Fruit fly (Drosophila melanogaster) whole organism, wandering third instar larva: ENCODE data around the gene CG9215.
A peak's percentile ranks its signal among the peaks of the same experiment; 100 is the strongest.

Experiments
- Abd-B ChIP-seq: fragments of >200 bp; optimal IDR thresholded peaks from 2 replicates; lab custom pipeline; 2017; ENCODE audit warnings: missing biosample characterization, missing genetic modification characterization
- Dfd ChIP-seq: fragments of >200 bp; optimal IDR thresholded peaks from 2 replicates; lab custom pipeline; 2017; ENCODE audit warnings: missing biosample characterization, missing genetic modification characterization
- Dif ChIP-seq: fragments of 200-275, 200-300 bp; sonication (Bioruptor generic); optimal IDR thresholded peaks from 2 replicates; lab custom pipeline; 2018; ENCODE audit warnings: missing biosample characterization, missing genetic modification characterization; ENCODE audit not compliant: partially characterized antibody
- Hr78 ChIP-seq: fragments of >200 bp; optimal IDR thresholded peaks from 2 replicates; lab custom pipeline; 2017; ENCODE audit warnings: missing biosample characterization, missing genetic modification characterization
- OdsH ChIP-seq: fragments of 200-800 bp; sonication (Bioruptor generic); optimal IDR thresholded peaks from 2 replicates; lab custom pipeline; 2016; ENCODE audit warnings: missing biosample characterization, mild to moderate bottlenecking, missing genetic modification characterization
- Rel ChIP-seq, 2 experiments: fragments of 200-800 bp; sonication (Bioruptor generic) in 1 of 2; optimal IDR thresholded peaks; 2 replicates in 1 of 2; 3 replicates in 1 of 2; lab custom pipeline; 2016 to 2019; ENCODE audit warnings: mild to moderate bottlenecking in 2 of 2, missing biosample characterization in 2 of 2, missing genetic modification characterization in 2 of 2, moderate library complexity in 1 of 2
- br ChIP-seq: fragments of 200-800 bp; sonication (Bioruptor generic); optimal IDR thresholded peaks from 2 replicates; lab custom pipeline; 2016; ENCODE audit warnings: missing biosample characterization, missing genetic modification characterization
- dl ChIP-seq, 2 experiments: fragments of 175-275, 200-275 bp in 1 of 2; fragments of 200-275 bp in 1 of 2; sonication (Bioruptor generic); optimal IDR thresholded peaks; lab custom pipeline; 2018; ENCODE audit warnings: mild to moderate bottlenecking in 2 of 2, missing biosample characterization in 2 of 2, missing genetic modification characterization in 2 of 2, moderate library complexity in 2 of 2; ENCODE audit not compliant: partially characterized antibody in 2 of 2, insufficient read depth in 1 of 2
- pan ChIP-seq: fragments of >200 bp; optimal IDR thresholded peaks from 2 replicates; lab custom pipeline; 2017
- psq ChIP-seq: fragments of 200-800 bp; sonication (Bioruptor generic); optimal IDR thresholded peaks from 3 replicates; lab custom pipeline; 2017; ENCODE audit warnings: missing biosample characterization, mild to moderate bottlenecking, missing genetic modification characterization, moderate library complexity
- rgr ChIP-seq: fragments of 200-800 bp; sonication (Bioruptor generic); optimal IDR thresholded peaks from 3 replicates; lab custom pipeline; 2016; ENCODE audit warnings: missing biosample characterization, mild to moderate bottlenecking, missing genetic modification characterization
- usp ChIP-seq: fragments of >200 bp; optimal IDR thresholded peaks from 2 replicates; lab custom pipeline; 2017; ENCODE audit warnings: missing biosample characterization, missing genetic modification characterization
- woc ChIP-seq: sonication (Bioruptor generic); optimal IDR thresholded peaks from 2 replicates; lab custom pipeline; 2016; ENCODE audit warnings: missing biosample characterization, mild to moderate bottlenecking, missing genetic modification characterization

dm6 chrX:15594230-15594857 lies 11.7 kb upstream of the CG9215 start:
- TF ChIP-seq Hr78 (no peak), usp (GFP tag; lab: Kevin White, UChicago) (no peak), psq (no peak), pan (lab: Kevin White, UChicago) (no peak), Dif (GFP tag; lab: Kevin White, UChicago) (no peak), dl (GFP tag; optimal IDR thresholded peaks at IDR 0.05; lab: Kevin White, UChicago; ENCODE audit: insufficient read depth in 1 of 2, partially characterized antibody in 2 of 2) (no peak), OdsH (no peak), woc (GFP tag; lab: Kevin White, UChicago) (no peak), br (GFP tag; lab: Kevin White, UChicago) (no peak), Abd-B (GFP tag; lab: Kevin White, UChicago) (no peak), rgr (GFP tag; lab: Kevin White, UChicago) (peak; percentile 19), Dfd (no peak), Rel (GFP tag; optimal IDR thresholded peaks at IDR 0.05; lab: Kevin White, UChicago) (no peak), Rel (tag; optimal IDR thresholded peaks at IDR 0.05; lab: Kevin White, UChicago) (no peak)
